Fruit fly (Drosophila melanogaster) whole organism, prepupa: ENCODE measurements around the gene CG32264.

Source experiments
- CG10669 ChIP-seq: fragments of 200-800 bp; sonication (Bioruptor generic); optimal IDR thresholded peaks from 3 replicates; lab custom pipeline; 2018; ENCODE audit warnings: missing biosample characterization, mild to moderate bottlenecking, missing genetic modification characterization, moderate library complexity
- CG11762 ChIP-seq: fragments of 200-800 bp; sonication (Bioruptor generic); optimal IDR thresholded peaks from 3 replicates; lab custom pipeline; 2016; ENCODE audit warnings: missing biosample characterization, missing genetic modification characterization; ENCODE audit not compliant: insufficient read depth
- CG11902 ChIP-seq: fragments of 200-800 bp; sonication (Bioruptor generic); optimal IDR thresholded peaks from 3 replicates; lab custom pipeline; 2016; ENCODE audit warnings: missing biosample characterization, missing genetic modification characterization
- CG15336 ChIP-seq: fragments of 200-800 bp; sonication (Bioruptor generic); IDR thresholded peaks from 2 replicates; pipeline ENCODE4 v1.3.6; 2022; ENCODE audit warnings: missing biosample characterization, missing genetic modification characterization
- CG1621 ChIP-seq: fragments of 200-800 bp; sonication (Bioruptor generic); optimal IDR thresholded peaks from 3 replicates; lab custom pipeline; 2018; ENCODE audit warnings: missing biosample characterization, mild to moderate bottlenecking, missing genetic modification characterization
- CG16779 ChIP-seq: fragments of 200-800 bp; sonication (Bioruptor generic); optimal IDR thresholded peaks from 3 replicates; lab custom pipeline; 2017; ENCODE audit warnings: missing biosample characterization, mild to moderate bottlenecking, missing genetic modification characterization
- CG31627 ChIP-seq: fragments of 200-800 bp; sonication (Bioruptor generic); optimal IDR thresholded peaks from 3 replicates; lab custom pipeline; 2016; ENCODE audit warnings: missing biosample characterization, missing genetic modification characterization
- CG32006 ChIP-seq: fragments of 200-800 bp; sonication (Bioruptor generic); optimal IDR thresholded peaks from 3 replicates; lab custom pipeline; 2017; ENCODE audit warnings: missing biosample characterization, mild to moderate bottlenecking, missing genetic modification characterization
- CG34406 ChIP-seq: fragments of 200-800 bp; sonication (Bioruptor generic); optimal IDR thresholded peaks from 3 replicates; lab custom pipeline; 2016; ENCODE audit warnings: missing biosample characterization, missing genetic modification characterization
- CG3919 ChIP-seq: fragments of 200-800 bp; sonication (Bioruptor generic); optimal IDR thresholded peaks from 3 replicates; lab custom pipeline; 2016; ENCODE audit warnings: missing biosample characterization, missing genetic modification characterization
- CG4318 ChIP-seq: fragments of 200-800 bp; sonication (Bioruptor generic); optimal IDR thresholded peaks from 3 replicates; lab custom pipeline; 2017; ENCODE audit warnings: missing biosample characterization, mild to moderate bottlenecking, missing genetic modification characterization
- CG6163 ChIP-seq: fragments of 200-800 bp; sonication (Bioruptor generic); IDR thresholded peaks from 3 replicates; pipeline ENCODE4 v1.3.6; 2022; ENCODE audit warnings: missing biosample characterization, missing genetic modification characterization
- CG6276 ChIP-seq: fragments of 200-800 bp; sonication (Bioruptor generic); optimal IDR thresholded peaks from 2 replicates; lab custom pipeline; 2017; ENCODE audit warnings: missing biosample characterization, mild to moderate bottlenecking, missing genetic modification characterization
- CG6792 ChIP-seq: fragments of 200-800 bp; sonication (Bioruptor generic); optimal IDR thresholded peaks from 3 replicates; lab custom pipeline; 2016; ENCODE audit warnings: missing biosample characterization, missing genetic modification characterization
- CG6808 ChIP-seq: fragments of 200-800 bp; sonication (Bioruptor generic); optimal IDR thresholded peaks from 3 replicates; lab custom pipeline; 2017; ENCODE audit warnings: missing biosample characterization, missing genetic modification characterization, mild to moderate bottlenecking, moderate library complexity, missing genetic modification reagents
- CG6854 ChIP-seq: fragments of 200-800 bp; sonication (Bioruptor generic); optimal IDR thresholded peaks from 2 replicates; lab custom pipeline; 2017; ENCODE audit warnings: missing biosample characterization, mild to moderate bottlenecking, missing genetic modification characterization
- CG8119 ChIP-seq: fragments of 200-800 bp; sonication (Bioruptor generic); IDR thresholded peaks from 3 replicates; pipeline ENCODE4 v1.3.6; 2022; ENCODE audit warnings: missing biosample characterization, missing genetic modification characterization
- CG8319 ChIP-seq: fragments of 200-800 bp; sonication (Bioruptor generic); optimal IDR thresholded peaks from 3 replicates; lab custom pipeline; 2016; ENCODE audit warnings: missing biosample characterization, missing genetic modification characterization
- CG8632 ChIP-seq: fragments of 200-800 bp; sonication (Bioruptor generic); optimal IDR thresholded peaks from 3 replicates; lab custom pipeline; 2016; ENCODE audit warnings: missing biosample characterization, missing genetic modification characterization
- Eip75B ChIP-seq: fragments of 200-800 bp; sonication (Bioruptor generic); optimal IDR thresholded peaks from 3 replicates; lab custom pipeline; 2016; ENCODE audit warnings: missing biosample characterization, missing genetic modification characterization
- Eip78C ChIP-seq: fragments of 200-800 bp; sonication (Bioruptor generic); peaks from one replicate; lab custom pipeline; 2016; ENCODE audit warnings: missing biosample characterization, missing genetic modification characterization
- Ets21C ChIP-seq: fragments of 200-800 bp; sonication (Bioruptor generic); optimal IDR thresholded peaks from 3 replicates; lab custom pipeline; 2016; ENCODE audit warnings: missing biosample characterization, missing genetic modification characterization
- Ets96B ChIP-seq: fragments of 200-800 bp; optimal IDR thresholded peaks from 2 replicates; lab custom pipeline; 2019; ENCODE audit warnings: missing biosample characterization, mild to moderate bottlenecking, missing genetic modification characterization, moderate library complexity
- Gug ChIP-seq: fragments of 200-800 bp; sonication (Bioruptor generic); IDR thresholded peaks from 2 replicates; pipeline ENCODE4 v1.3.6; 2022; ENCODE audit warnings: missing biosample characterization, missing genetic modification characterization
- Hr39 ChIP-seq: fragments of 200-800 bp; sonication (Bioruptor generic); optimal IDR thresholded peaks from 2 replicates; lab custom pipeline; 2016; ENCODE audit warnings: missing biosample characterization, missing genetic modification characterization
- Hr4 ChIP-seq: fragments of 200-800 bp; sonication (Bioruptor generic); optimal IDR thresholded peaks from 3 replicates; lab custom pipeline; 2016; ENCODE audit warnings: missing biosample characterization, missing genetic modification characterization
- Lpt ChIP-seq: fragments of 200-800 bp; sonication (Bioruptor generic); optimal IDR thresholded peaks from 3 replicates; lab custom pipeline; 2016; ENCODE audit warnings: missing biosample characterization, missing genetic modification characterization
- Met ChIP-seq: fragments of 200-800 bp; sonication (Bioruptor generic); optimal IDR thresholded peaks from 3 replicates; lab custom pipeline; 2016; ENCODE audit warnings: missing biosample characterization, missing genetic modification characterization
- OdsH ChIP-seq: fragments of 200-800 bp; sonication (Bioruptor generic); optimal IDR thresholded peaks from 3 replicates; lab custom pipeline; 2016; ENCODE audit warnings: missing biosample characterization, missing genetic modification characterization
- Smox ChIP-seq: fragments of 200-800 bp; sonication (Bioruptor generic); optimal IDR thresholded peaks from 3 replicates; lab custom pipeline; 2016; ENCODE audit warnings: missing biosample characterization, missing genetic modification characterization
- Sox102F ChIP-seq: fragments of 200-800 bp; sonication (Bioruptor generic); optimal IDR thresholded peaks from 2 replicates; lab custom pipeline; 2016; ENCODE audit warnings: missing biosample characterization, mild to moderate bottlenecking, missing genetic modification characterization
- Sox14 ChIP-seq: fragments of 200-800 bp; sonication (Bioruptor generic); optimal IDR thresholded peaks from 3 replicates; lab custom pipeline; 2016; ENCODE audit warnings: missing biosample characterization, missing genetic modification characterization
- Sox15 ChIP-seq: fragments of 200-800 bp; sonication (Bioruptor generic); optimal IDR thresholded peaks from 3 replicates; lab custom pipeline; 2016; ENCODE audit warnings: missing biosample characterization, missing genetic modification characterization
- achi ChIP-seq: fragments of 200-800 bp; sonication (Bioruptor generic); optimal IDR thresholded peaks from 3 replicates; lab custom pipeline; 2016; ENCODE audit warnings: missing biosample characterization, missing genetic modification characterization
- acj6 ChIP-seq: fragments of 200-800 bp; sonication (Bioruptor generic); optimal IDR thresholded peaks from 3 replicates; lab custom pipeline; 2016; ENCODE audit warnings: missing biosample characterization, missing genetic modification characterization
- dsx ChIP-seq: fragments of 200-800 bp; optimal IDR thresholded peaks from 3 replicates; lab custom pipeline; 2019; ENCODE audit warnings: missing biosample characterization, mild to moderate bottlenecking, missing genetic modification characterization, moderate library complexity; ENCODE audit not compliant: poor library complexity, severe bottlenecking
- esn ChIP-seq: fragments of 200-800 bp; sonication (Bioruptor generic); optimal IDR thresholded peaks from 2 replicates; lab custom pipeline; 2016; ENCODE audit warnings: missing biosample characterization, mild to moderate bottlenecking, missing genetic modification characterization, moderate library complexity
- fd59A ChIP-seq: fragments of 200-800 bp; sonication (Bioruptor generic); optimal IDR thresholded peaks from 2 replicates; lab custom pipeline; 2017; ENCODE audit warnings: missing biosample characterization, mild to moderate bottlenecking, missing genetic modification characterization, missing genetic modification reagents
- lz ChIP-seq: fragments of 200-800 bp; sonication (Bioruptor generic); optimal IDR thresholded peaks from 3 replicates; lab custom pipeline; 2016; ENCODE audit warnings: missing biosample characterization, missing genetic modification characterization
- net ChIP-seq: fragments of 200-800 bp; sonication (Bioruptor generic); optimal IDR thresholded peaks from 3 replicates; lab custom pipeline; 2016; ENCODE audit warnings: missing biosample characterization, missing genetic modification characterization
- pdm3 ChIP-seq: fragments of 200-800 bp; sonication (Bioruptor generic); optimal IDR thresholded peaks from 3 replicates; lab custom pipeline; 2016; ENCODE audit warnings: missing biosample characterization, missing genetic modification characterization
- salr ChIP-seq, 2 experiments: fragments of 200-800 bp; sonication (Bioruptor generic); optimal IDR thresholded peaks; 3 replicates each; lab custom pipeline; 2016 to 2018; ENCODE audit warnings: missing biosample characterization in 2 of 2, missing genetic modification characterization in 2 of 2, mild to moderate bottlenecking in 1 of 2
- spab ChIP-seq: fragments of 200-800 bp; sonication (Bioruptor generic); optimal IDR thresholded peaks from 2 replicates; lab custom pipeline; 2017; ENCODE audit warnings: missing biosample characterization, mild to moderate bottlenecking, missing genetic modification characterization, missing genetic modification reagents
- ss ChIP-seq, 2 experiments: fragments of 200-800 bp; sonication (Bioruptor generic); optimal IDR thresholded peaks; 2 replicates in 1 of 2; 3 replicates in 1 of 2; lab custom pipeline; 2017 to 2018; ENCODE audit warnings: mild to moderate bottlenecking in 2 of 2, missing biosample characterization in 2 of 2, missing genetic modification characterization in 2 of 2, moderate library complexity in 1 of 2
- svp ChIP-seq: fragments of 200-800 bp; sonication (Bioruptor generic); peaks from one replicate; lab custom pipeline; 2016; ENCODE audit warnings: missing biosample characterization, missing genetic modification characterization
- vri ChIP-seq: fragments of 200-800 bp; sonication (Bioruptor generic); optimal IDR thresholded peaks from 3 replicates; lab custom pipeline; 2016; ENCODE audit warnings: missing biosample characterization, mild to moderate bottlenecking, missing genetic modification characterization

CG32264 gene

DNA sequence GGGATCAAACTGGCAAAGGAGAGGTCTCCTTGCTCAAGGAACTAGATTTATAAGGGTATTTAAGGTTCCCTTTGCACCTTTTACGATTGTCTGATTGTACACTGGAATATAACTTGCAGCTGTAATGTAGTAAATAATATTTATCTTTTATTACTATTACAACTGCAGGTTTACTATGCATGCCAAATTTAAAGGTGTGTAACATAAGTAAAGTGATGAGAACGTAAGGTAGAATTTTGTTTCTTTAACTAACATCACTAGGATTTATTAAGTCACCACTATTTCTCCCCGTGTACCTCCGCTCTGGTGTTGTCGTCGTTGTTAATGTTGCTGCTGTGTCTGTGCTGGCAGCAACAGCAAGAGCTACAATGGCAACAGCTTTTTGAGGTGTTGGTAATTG, 138.7 kb downstream of the CG32264 start (continued):
- TF ChIP-seq Hr4 (peak; percentile 51), CG11762 (GFP tag; lab: Kevin White, UChicago) (no peak), CG8632 (GFP tag; lab: Kevin White, UChicago) (peak; percentile 15), Ets96B (peak; percentile 38), Eip78C (peak; percentile 85), ss (GFP tag; optimal IDR thresholded peaks at IDR 0.05; lab: Kevin White, UChicago) (peak; percentile 32 to 60), salr (GFP tag; optimal IDR thresholded peaks at IDR 0.05; lab: Kevin White, UChicago) (peak in 1 of 2 experiments; percentile 34), CG4318 (GFP tag; lab: Kevin White, UChicago) (peak; percentile 20), CG10669 (GFP tag; lab: Kevin White, UChicago) (peak; percentile 13), CG3919 (GFP tag; lab: Kevin White, UChicago) (peak; percentile 0), Hr39 (GFP tag; lab: Kevin White, UChicago) (no peak), net (GFP tag; lab: Kevin White, UChicago) (no peak), CG11902 (GFP tag; lab: Kevin White, UChicago) (no peak), Lpt (GFP tag; lab: Kevin White, UChicago) (no peak), CG6808 (GFP tag; lab: Kevin White, UChicago) (peak; percentile 12), svp (GFP tag; lab: Kevin White, UChicago) (peak; percentile 34), CG15336 (GFP tag; lab: Robert Waterston, UW) (peak; percentile 46), CG8119 (0 out of 3 replicates have a peak, but pooled peaks have one; percentile 33), acj6 (GFP tag; lab: Kevin White, UChicago) (peak; percentile 45)
- TF ChIP-seq, all 60 proteins: peak for 26

DNA sequence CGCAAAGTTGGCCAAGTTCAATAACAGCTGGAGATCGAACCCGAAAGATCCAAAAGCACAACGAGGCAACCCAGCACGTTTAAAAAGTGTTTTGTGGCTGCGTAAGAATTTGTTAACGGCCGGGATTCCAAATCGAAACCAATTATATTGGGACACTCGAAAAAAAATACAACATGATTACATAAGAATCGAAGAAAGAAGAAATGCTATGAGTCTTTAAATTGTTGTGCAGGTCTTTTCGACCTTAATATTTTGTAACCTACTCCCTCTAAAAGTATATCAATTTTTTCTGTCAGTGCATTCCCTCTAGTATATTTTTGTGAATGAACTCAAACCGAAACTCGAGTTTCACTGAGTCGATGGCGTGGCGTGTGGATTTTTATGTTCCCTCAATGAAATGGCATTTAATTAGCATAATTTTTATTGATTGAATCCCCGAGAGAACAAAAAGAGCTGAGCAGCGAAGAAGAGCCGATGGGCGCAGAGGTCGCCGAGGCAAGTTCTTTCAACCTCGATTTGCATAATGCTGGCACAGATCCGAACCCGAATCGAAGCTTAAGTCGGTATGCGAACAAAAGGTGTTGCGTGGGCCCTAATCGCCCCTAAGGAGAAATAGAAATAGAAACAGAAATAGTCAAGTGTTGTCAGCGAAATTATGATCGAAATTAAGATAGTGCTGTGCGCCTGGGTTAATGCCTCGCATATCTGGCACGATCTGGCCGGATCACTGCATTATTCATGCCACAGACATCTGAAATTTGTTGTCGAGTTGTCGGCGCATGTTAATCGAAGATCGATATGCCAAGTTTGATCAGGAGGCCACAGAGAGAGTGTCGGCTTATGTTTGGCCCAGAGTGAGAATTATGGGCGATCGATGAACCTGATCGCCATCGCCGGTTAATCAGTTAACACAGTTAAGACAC, 140.7 kb downstream of the CG32264 start:
- TF ChIP-seq esn (GFP tag; lab: Kevin White, UChicago) = peak; percentile 55
- no peak for TF ChIP-seq fd59A (GFP tag; lab: Kevin White, UChicago)
- TF ChIP-seq Eip78C = peak; percentile 89
- TF ChIP-seq Sox102F (GFP tag; lab: Kevin White, UChicago) = peak; percentile 61
- TF ChIP-seq CG1621 = no peak
- peak; percentile 55 for TF ChIP-seq acj6 (GFP tag; lab: Kevin White, UChicago)
- TF ChIP-seq CG8119 = peak; percentile 18; the same call in 1 of the 3 replicates
- no peak for TF ChIP-seq CG16779 (tag; lab: Kevin White, UChicago)
- TF ChIP-seq CG6854 (GFP tag; lab: Kevin White, UChicago) = no peak
- TF ChIP-seq svp (GFP tag; lab: Kevin White, UChicago) = peak; percentile 89
- TF ChIP-seq lz = peak; percentile 35
- no peak for TF ChIP-seq spab (GFP tag; lab: Kevin White, UChicago)
- TF ChIP-seq CG6792 = peak; percentile 39
- peak; percentile 57 for TF ChIP-seq OdsH (GFP tag; lab: Kevin White, UChicago)
- no peak for TF ChIP-seq dsx (GFP tag; lab: Kevin White, UChicago)
- TF ChIP-seq Gug (GFP tag; lab: Robert Waterston, UW) = no peak
- peak; percentile 56 for TF ChIP-seq CG8632 (GFP tag; lab: Kevin White, UChicago)
- TF ChIP-seq CG11902 (GFP tag; lab: Kevin White, UChicago) = no peak
- TF ChIP-seq Sox15 (GFP tag; lab: Kevin White, UChicago) = peak; percentile 37
- TF ChIP-seq Sox14 (GFP tag; lab: Kevin White, UChicago) = peak; percentile 36
- peak; percentile 12 for TF ChIP-seq vri
- TF ChIP-seq CG31627 (GFP tag; lab: Kevin White, UChicago) = peak; percentile 68
- TF ChIP-seq CG6808 (GFP tag; lab: Kevin White, UChicago) = no peak
- TF ChIP-seq pdm3 = peak; percentile 60
- TF ChIP-seq achi (GFP tag; lab: Kevin White, UChicago) = peak; percentile 49
- peak; percentile 54 for TF ChIP-seq Smox (GFP tag; lab: Kevin White, UChicago)
- peak; percentile 76 for TF ChIP-seq Hr39 (GFP tag; lab: Kevin White, UChicago)
- TF ChIP-seq Met (GFP tag; lab: Kevin White, UChicago) = peak; percentile 71
- no peak for TF ChIP-seq ss (GFP tag; optimal IDR thresholded peaks at IDR 0.05; lab: Kevin White, UChicago)
- TF ChIP-seq CG34406 (GFP tag; lab: Kevin White, UChicago) = peak; percentile 60
- peak; percentile 35 for TF ChIP-seq net (GFP tag; lab: Kevin White, UChicago)
- TF ChIP-seq CG15336 (GFP tag; lab: Robert Waterston, UW) = no peak
- no peak for TF ChIP-seq Eip75B
- TF ChIP-seq CG32006 (GFP tag; lab: Kevin White, UChicago) = peak; percentile 4
- peak; percentile 37 for TF ChIP-seq Ets21C
- TF ChIP-seq CG6163 (GFP tag; lab: Robert Waterston, UW) = peak; percentile 31; the same call in 2 of the 3 replicates
- TF ChIP-seq CG8319 (GFP tag; lab: Kevin White, UChicago) = no peak
- TF ChIP-seq CG6276 (GFP tag; lab: Kevin White, UChicago) = no peak
